Worm (Caenorhabditis elegans) whole organism, young adult: ENCODE measurements around the gene drap-1.

Experiments
- die-1 ChIP-seq: sonication (generic microtip); optimal IDR thresholded peaks from 2 replicates; lab custom pipeline; 2016; ENCODE audit warnings: missing genotype, mild to moderate bottlenecking, missing genetic modification characterization, missing compliant biosample characterization
- dpl-1 ChIP-seq: fragments of 150-350 bp; optimal IDR thresholded peaks from 2 replicates; lab custom pipeline; 2014; ENCODE audit warnings: missing biosample characterization, missing genetic modification reagents, missing genetic modification characterization
- hmg-20 ChIP-seq: fragments of 200-800 bp; sonication (Bioruptor generic); IDR thresholded peaks from 2 replicates; pipeline ENCODE4 v1.3.6; 2022; ENCODE audit warnings: missing genetic modification reagents, missing genetic modification characterization, missing compliant biosample characterization
- lir-1 ChIP-seq: fragments of 200-800 bp; sonication (Bioruptor generic); conservative IDR thresholded peaks from 2 replicates; pipeline ENCODE4 v1.3.6; 2022; ENCODE audit warnings: missing genetic modification reagents, missing genetic modification characterization, missing compliant biosample characterization
- nhr-90 ChIP-seq: sonication (generic microtip); optimal IDR thresholded peaks from 2 replicates; lab custom pipeline; 2016; ENCODE audit warnings: missing genotype, mild to moderate bottlenecking, missing genetic modification characterization, missing compliant biosample characterization
- sea-2 ChIP-seq: fragments of 200-800 bp; sonication (Bioruptor generic); IDR thresholded peaks from 2 replicates; pipeline ENCODE4 v1.3.6; 2022; ENCODE audit warnings: missing genetic modification characterization, missing compliant biosample characterization
- xnd-1 ChIP-seq: sonication (generic microtip); optimal IDR thresholded peaks from 2 replicates; lab custom pipeline; 2016; ENCODE audit warnings: missing genotype, missing genetic modification reagents, missing genetic modification characterization, missing compliant biosample characterization

ce11 chrV:9750308-9750707, 20.4 kb downstream of the drap-1 start, which contains the start of gene F58E6.4:
- no peak for TF ChIP-seq xnd-1 (tag; lab: Kevin White, UChicago)
- no peak for TF ChIP-seq nhr-90 (tag; lab: Kevin White, UChicago)
- TF ChIP-seq sea-2: no peak
- TF ChIP-seq lir-1 (GFP tag; lab: Robert Waterston, UW): no peak
- TF ChIP-seq dpl-1 (GFP tag; lab: Kevin White, UChicago): no peak
- no peak for TF ChIP-seq hmg-20 (GFP tag; lab: Robert Waterston, UW)
- TF ChIP-seq die-1 (tag; lab: Kevin White, UChicago): no peak
